Fruit fly (Drosophila melanogaster) whole organism, embryonic: ENCODE results near the gene CG13694.
A peak's percentile ranks its signal among the peaks of the same experiment; 100 is the strongest.

Source experiments
- CG10462 ChIP-seq: fragments of 200-800 bp; sonication (Bioruptor generic); optimal IDR thresholded peaks from 2 replicates; lab custom pipeline; 2016; ENCODE audit warnings: missing biosample characterization, missing genetic modification characterization
- CG10543 ChIP-seq: fragments of 200-800 bp; sonication (Bioruptor generic); optimal IDR thresholded peaks from 3 replicates; lab custom pipeline; 2017; ENCODE audit warnings: missing biosample characterization, mild to moderate bottlenecking, missing genetic modification characterization, moderate library complexity
- CTCF ChIP-seq: fragments of 200-800 bp; sonication (Bioruptor generic); optimal IDR thresholded peaks from 2 replicates; lab custom pipeline; 2017; ENCODE audit warnings: missing biosample characterization, mild to moderate bottlenecking, missing genetic modification characterization, moderate library complexity
- insv ChIP-seq, 2 experiments: fragments of 200-800 bp; sonication (Bioruptor generic); optimal IDR thresholded peaks; 3 replicates each; lab custom pipeline; 2016 to 2018; ENCODE audit warnings: missing biosample characterization in 2 of 2, missing genetic modification characterization in 2 of 2
- kah ChIP-seq: fragments of 200-800 bp; sonication (Bioruptor generic); optimal IDR thresholded peaks from 2 replicates; lab custom pipeline; 2018; ENCODE audit warnings: missing biosample characterization, mild to moderate bottlenecking, missing genetic modification characterization

dm6 chr2L:82080-82479, 34.2 kb downstream of the CG13694 start:
- TF ChIP-seq CTCF (GFP tag; lab: Kevin White, UChicago) = no peak
- TF ChIP-seq kah (GFP tag; lab: Kevin White, UChicago) = peak; percentile 51
- TF ChIP-seq insv (GFP tag; optimal IDR thresholded peaks at IDR 0.05; lab: Kevin White, UChicago) = no peak
- no peak for TF ChIP-seq CG10462 (GFP tag; lab: Kevin White, UChicago)
- no peak for TF ChIP-seq CG10543 (GFP tag; lab: Kevin White, UChicago)
